Worm (Caenorhabditis elegans): ENCODE data around the gene mdt-10.

Gene mdt-10

DNA sequence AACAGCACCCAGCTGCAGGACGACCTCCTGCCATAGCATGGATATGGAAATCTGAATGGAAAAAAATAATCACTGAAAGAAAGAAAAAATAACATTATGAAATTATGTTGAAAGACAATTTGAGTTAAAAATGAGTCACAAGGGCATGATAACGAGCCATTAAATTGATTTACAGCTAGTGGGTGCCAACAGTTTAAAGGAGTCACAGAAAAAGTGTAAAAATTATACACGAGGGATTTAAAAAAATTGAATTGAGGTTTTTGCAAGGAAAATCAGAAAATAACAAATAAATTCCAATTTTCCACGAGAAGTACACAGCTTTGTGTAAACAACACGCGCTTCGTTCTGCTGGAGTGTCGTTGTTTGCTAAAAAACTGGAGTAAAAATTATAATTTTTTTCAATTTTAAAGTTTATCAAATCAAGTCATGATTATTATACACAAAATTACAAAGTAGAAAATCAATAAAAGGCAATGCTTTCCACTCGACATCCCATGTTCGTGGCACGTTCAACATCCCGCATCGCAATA is 19.1 kb upstream of the mdt-10 start, which contains the start of gene T01H3.3:
Gene T01H3.3 (minus strand): TSS at position 51 of the 530 bp plus-strand sequence.
- TF ChIP-seq ref-2 (tag; optimal IDR thresholded peaks at IDR 0.05) (no peak), unc-3 (GFP tag; conservative IDR thresholded peaks at IDR 0.05) (no peak), unc-3 (tag; optimal IDR thresholded peaks at IDR 0.05) (no peak), hlh-30 (tag; optimal IDR thresholded peaks at IDR 0.05; ENCODE audit: insufficient read depth) (no peak), sdc-2 (tag; optimal IDR thresholded peaks at IDR 0.05) (no peak), nfya-1 (tag; optimal IDR thresholded peaks at IDR 0.05) (no peak), hlh-13 (GFP tag; optimal IDR thresholded peaks at IDR 0.05) (no peak), ahr-1 (tag; optimal IDR thresholded peaks at IDR 0.05) (no peak), pros-1 (tag; optimal IDR thresholded peaks at IDR 0.05) (no peak), unc-86 (tag; optimal IDR thresholded peaks at IDR 0.05) (no peak), K02D7.2 (tag; optimal IDR thresholded peaks at IDR 0.05) (no peak), npax-4 (tag; optimal IDR thresholded peaks at IDR 0.05) (no peak)

DNA sequence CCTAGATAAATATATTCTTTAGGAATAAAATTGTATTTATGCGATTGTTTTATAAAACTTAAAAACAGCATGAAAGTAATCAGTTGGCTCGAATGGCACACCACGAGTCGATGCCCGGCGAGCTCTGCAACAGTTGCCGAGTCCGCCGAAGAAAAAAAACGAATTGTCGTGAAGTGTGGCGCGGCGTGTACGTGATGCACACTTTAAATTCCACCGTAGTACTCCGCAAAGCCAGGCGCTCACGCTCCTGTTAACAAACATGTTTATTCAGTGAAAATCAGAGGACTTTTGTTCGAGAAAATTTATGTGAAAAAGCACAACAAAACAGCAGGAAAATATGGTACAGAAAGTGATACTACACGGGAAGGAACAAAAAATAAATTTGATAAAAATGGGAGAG is 15.8 kb upstream of the mdt-10 start:
- peak; percentile 24 for TF ChIP-seq nfya-1 (tag; optimal IDR thresholded peaks at IDR 0.05)
- no peak for TF ChIP-seq ceh-34 (tag; optimal IDR thresholded peaks at IDR 0.05)
- peak; percentile 8 for TF ChIP-seq tbx-2 (tag; optimal IDR thresholded peaks at IDR 0.05)
- peak; percentile 14 for TF ChIP-seq ceh-18 (tag; optimal IDR thresholded peaks at IDR 0.05)

DNA sequence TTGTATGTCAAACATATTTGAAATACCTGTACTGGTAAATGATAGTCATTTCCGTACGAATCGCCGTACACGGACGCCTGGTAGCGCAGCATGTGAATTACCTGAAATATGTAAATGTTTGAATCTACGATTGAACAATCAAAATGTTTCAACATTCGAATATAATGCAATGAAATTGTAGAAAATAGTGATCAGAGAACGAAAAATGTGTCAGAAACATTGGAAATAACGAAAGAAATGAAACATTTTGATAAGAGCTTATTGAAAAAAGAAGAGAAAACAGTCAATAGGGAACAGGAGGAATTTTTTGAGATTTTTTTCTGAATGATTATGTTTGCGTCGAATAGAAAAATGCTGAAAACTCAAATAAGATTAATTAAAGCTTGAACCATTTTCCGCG is 15.2 kb upstream of the mdt-10 start, which contains the start of gene ztf-17:
Gene ztf-17 (minus strand): TSS at position 101 of the 400 bp plus-strand sequence.
- TF ChIP-seq hlh-30 (tag; optimal IDR thresholded peaks at IDR 0.05; ENCODE audit: insufficient read depth) (no peak), ttx-3 (tag; optimal IDR thresholded peaks at IDR 0.05) (no peak), lin-11 (tag; optimal IDR thresholded peaks at IDR 0.05) (no peak), pag-3 (tag; optimal IDR thresholded peaks at IDR 0.05; ENCODE audit: borderline replicate concordance) (no peak), pros-1 (tag; optimal IDR thresholded peaks at IDR 0.05) (no peak), ceh-9 (tag; optimal IDR thresholded peaks at IDR 0.05) (no peak), Y22D7AL.16 (tag; optimal IDR thresholded peaks at IDR 0.05) (no peak), ceh-19 (GFP tag; optimal IDR thresholded peaks at IDR 0.05) (no peak)

DNA sequence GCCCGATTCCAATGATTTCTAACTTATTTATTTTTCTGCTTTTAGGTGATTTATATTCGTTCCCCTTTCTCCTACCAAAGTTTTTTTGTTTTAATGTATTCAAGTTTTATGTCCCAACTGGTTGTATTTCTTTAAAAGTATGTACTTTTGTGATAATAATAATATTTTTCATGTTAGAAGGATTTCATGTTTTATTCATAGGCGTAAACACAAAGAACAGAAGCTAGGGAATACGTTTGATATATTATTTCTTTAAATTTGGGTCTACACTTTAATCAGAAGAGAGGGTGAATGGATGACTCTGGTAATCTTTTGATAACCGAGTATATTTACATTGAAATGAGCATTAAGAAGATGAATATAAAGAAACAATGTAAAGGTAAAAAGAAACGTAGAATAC is 11.2 kb upstream of the mdt-10 start:
- TF ChIP-seq sdc-2 (tag; optimal IDR thresholded peaks at IDR 0.05) (no peak), nhr-11 (tag; optimal IDR thresholded peaks at IDR 0.05) (peak; percentile 32), pat-9 (tag; optimal IDR thresholded peaks at IDR 0.05) (no peak)

DNA sequence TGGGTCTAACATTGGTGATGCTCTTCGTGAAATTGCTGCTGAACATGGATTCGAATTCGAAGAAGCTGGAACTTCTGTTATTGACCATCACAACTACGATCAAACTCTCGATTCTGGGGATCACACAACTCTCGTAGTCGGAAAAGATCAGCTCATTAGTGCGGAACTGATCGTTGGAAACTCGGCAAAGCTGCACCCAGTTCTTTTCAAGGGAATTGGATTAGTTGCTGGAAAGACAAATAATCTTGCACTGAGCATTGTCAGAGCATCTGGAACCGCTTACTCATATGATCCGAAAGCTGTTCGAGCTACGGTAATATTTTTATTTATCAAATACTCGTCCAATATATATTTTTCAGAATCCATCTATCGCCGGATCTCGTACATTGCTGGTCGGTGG is 10.1 kb upstream of the mdt-10 start:
- TF ChIP-seq pros-1 (tag; optimal IDR thresholded peaks at IDR 0.05) (no peak), F13H6.1 (tag; optimal IDR thresholded peaks at IDR 0.05) (no peak), ets-4 (tag; optimal IDR thresholded peaks at IDR 0.05) (no peak), ceh-45 (GFP tag; IDR thresholded peaks at IDR 0.05) (no peak), hlh-6 (tag; optimal IDR thresholded peaks at IDR 0.05) (no peak), nhr-11 (tag; optimal IDR thresholded peaks at IDR 0.05) (no peak), ceh-22 (tag; optimal IDR thresholded peaks at IDR 0.05) (no peak), mec-3 (tag; optimal IDR thresholded peaks at IDR 0.05; ENCODE audit: borderline replicate concordance) (no peak), hlh-30 (tag; optimal IDR thresholded peaks at IDR 0.05; ENCODE audit: insufficient read depth) (no peak), ama-1 (optimal IDR thresholded peaks at IDR 0.05) (no peak), pha-4 (tag; optimal IDR thresholded peaks at IDR 0.05) (no peak), lim-6 (tag; optimal IDR thresholded peaks at IDR 0.05) (no peak), rnt-1 (tag; optimal IDR thresholded peaks at IDR 0.05) (no peak), C38D4.7 (GFP tag; optimal IDR thresholded peaks at IDR 0.05) (no peak), pha-2 (tag; optimal IDR thresholded peaks at IDR 0.05) (no peak), ceh-18 (tag; optimal IDR thresholded peaks at IDR 0.05) (no peak), gmeb-2 (tag; optimal IDR thresholded peaks at IDR 0.05) (no peak), ceh-19 (GFP tag; optimal IDR thresholded peaks at IDR 0.05) (no peak)

All from whole organism, late embryonic.